Fruit fly (Drosophila melanogaster) whole organism, embryonic: Measurements from ENCODE around the gene kek2.

Experiments used
- CG10321 ChIP-seq: fragments of 200-800 bp; sonication (Bioruptor generic); IDR thresholded peaks from 2 replicates; pipeline ENCODE4 v1.3.6; 2022; ENCODE audit warnings: missing biosample characterization, missing genetic modification characterization
- CG10959 ChIP-seq: fragments of 200-800 bp; sonication (Bioruptor generic); IDR thresholded peaks from 2 replicates; pipeline ENCODE4 v1.3.6; 2022; ENCODE audit warnings: missing biosample characterization, missing genetic modification characterization
- CG12219 ChIP-seq: fragments of 200-800 bp; sonication (Bioruptor generic); optimal IDR thresholded peaks from 3 replicates; lab custom pipeline; 2018; ENCODE audit warnings: missing biosample characterization, mild to moderate bottlenecking, missing genetic modification characterization
- CG12659 ChIP-seq: fragments of 200-800 bp; sonication (Bioruptor generic); optimal IDR thresholded peaks from 3 replicates; lab custom pipeline; 2017; ENCODE audit warnings: mild to moderate bottlenecking, missing biosample characterization, missing genetic modification reagents, missing genetic modification characterization
- CG18476 ChIP-seq: fragments of 200-800 bp; sonication (Bioruptor generic); optimal IDR thresholded peaks from 2 replicates; lab custom pipeline; 2016; ENCODE audit warnings: missing biosample characterization, mild to moderate bottlenecking, missing genetic modification characterization
- CG18619 ChIP-seq: fragments of 200-800 bp; sonication (Bioruptor generic); optimal IDR thresholded peaks from 3 replicates; lab custom pipeline; 2017; ENCODE audit warnings: missing biosample characterization, mild to moderate bottlenecking, missing genetic modification characterization
- CG2889 ChIP-seq: fragments of 200-800 bp; sonication (Bioruptor generic); IDR thresholded peaks from 3 replicates; pipeline ENCODE4 v1.3.6; 2022; ENCODE audit warnings: missing biosample characterization, missing genetic modification characterization
- CG3995 ChIP-seq: fragments of 200-800 bp; sonication (Bioruptor generic); optimal IDR thresholded peaks from 3 replicates; lab custom pipeline; 2016; ENCODE audit warnings: missing biosample characterization, missing genetic modification characterization
- CG4328 ChIP-seq: fragments of 200-800 bp; sonication (Bioruptor generic); optimal IDR thresholded peaks from 3 replicates; lab custom pipeline; 2017; ENCODE audit warnings: missing biosample characterization, missing genetic modification reagents, missing genetic modification characterization
- CG4820 ChIP-seq: fragments of 200-800 bp; sonication (Bioruptor generic); optimal IDR thresholded peaks from 3 replicates; lab custom pipeline; 2016; ENCODE audit warnings: missing biosample characterization, missing genetic modification characterization
- D ChIP-seq, 2 experiments: fragments of 200-800 bp in 1 of 2; fragments of >200 bp in 1 of 2; sonication (Bioruptor generic) in 1 of 2; optimal IDR thresholded peaks; 2 replicates in 1 of 2; 3 replicates in 1 of 2; lab custom pipeline; 2017; ENCODE audit warnings: mild to moderate bottlenecking in 1 of 2, missing biosample characterization in 1 of 2, missing genetic modification characterization in 1 of 2, missing genetic modification reagents in 1 of 2
- Drgx ChIP-seq: fragments of 200-800 bp; sonication (Bioruptor generic); IDR thresholded peaks from 2 replicates; pipeline ENCODE4 v1.3.6; 2022; ENCODE audit warnings: missing biosample characterization, missing genetic modification characterization
- Fer3 ChIP-seq: fragments of 200-800 bp; sonication (Bioruptor generic); optimal IDR thresholded peaks from 2 replicates; lab custom pipeline; 2018; ENCODE audit warnings: missing biosample characterization, mild to moderate bottlenecking, missing genetic modification characterization, moderate library complexity
- H2.0 ChIP-seq: fragments of 200-800 bp; sonication (Bioruptor generic); IDR thresholded peaks from 2 replicates; pipeline ENCODE4 v1.3.6; 2022; ENCODE audit warnings: missing biosample characterization, missing genetic modification characterization
- HHEX ChIP-seq: fragments of 200-800 bp; sonication (Bioruptor generic); optimal IDR thresholded peaks from 3 replicates; lab custom pipeline; 2017; ENCODE audit warnings: missing biosample characterization, mild to moderate bottlenecking, missing genetic modification characterization, missing genetic modification reagents
- Hr3 ChIP-seq: fragments of 200-800 bp; sonication (Bioruptor generic); optimal IDR thresholded peaks from 3 replicates; lab custom pipeline; 2016; ENCODE audit warnings: missing biosample characterization, missing genetic modification characterization
- Hr39 ChIP-seq: fragments of >200 bp; optimal IDR thresholded peaks from 2 replicates; lab custom pipeline; 2017
- NFAT ChIP-seq: fragments of 200-800 bp; sonication (Bioruptor generic); IDR thresholded peaks from 2 replicates; pipeline ENCODE4 v1.3.6; 2022; ENCODE audit warnings: missing biosample characterization, missing genetic modification characterization
- Nf-YC ChIP-seq: fragments of 200-800 bp; optimal IDR thresholded peaks from 3 replicates; lab custom pipeline; 2019; ENCODE audit warnings: missing biosample characterization, mild to moderate bottlenecking, missing genetic modification characterization, moderate library complexity
- Opbp ChIP-seq: fragments of 200-800 bp; sonication (Bioruptor generic); IDR thresholded peaks from 3 replicates; pipeline ENCODE4 v1.3.6; 2022; ENCODE audit warnings: missing biosample characterization, missing genetic modification characterization; ENCODE audit not compliant: partially characterized antibody
- Ptx1 ChIP-seq: fragments of 200-800 bp; sonication (Bioruptor generic); IDR thresholded peaks from 2 replicates; pipeline ENCODE4 v1.3.6; 2022; ENCODE audit warnings: missing biosample characterization, missing genetic modification characterization
- Six4 ChIP-seq: fragments of 200-800 bp; sonication (Bioruptor generic); optimal IDR thresholded peaks from 2 replicates; lab custom pipeline; 2016; ENCODE audit warnings: missing biosample characterization, missing genetic modification characterization
- Spps ChIP-seq: fragments of 200-800 bp; sonication (Bioruptor generic); optimal IDR thresholded peaks from 2 replicates; lab custom pipeline; 2018; ENCODE audit warnings: missing biosample characterization, mild to moderate bottlenecking, missing genetic modification characterization
- TFAM ChIP-seq: fragments of 200-800 bp; sonication (Bioruptor generic); optimal IDR thresholded peaks from 2 replicates; lab custom pipeline; 2017; ENCODE audit warnings: missing biosample characterization, missing genetic modification characterization, inconsistent platforms
- YL-1 ChIP-seq: fragments of 200-800 bp; sonication (Bioruptor generic); optimal IDR thresholded peaks from 3 replicates; lab custom pipeline; 2017; ENCODE audit warnings: missing biosample characterization, mild to moderate bottlenecking, missing genetic modification characterization
- da ChIP-seq: fragments of 200-800 bp; sonication (Bioruptor generic); optimal IDR thresholded peaks from 2 replicates; lab custom pipeline; 2016; ENCODE audit warnings: missing biosample characterization, missing genetic modification characterization
- dmrt11E ChIP-seq: fragments of 200-800 bp; sonication (Bioruptor generic); optimal IDR thresholded peaks from 3 replicates; lab custom pipeline; 2018; ENCODE audit warnings: missing biosample characterization, mild to moderate bottlenecking, missing genetic modification characterization, moderate library complexity
- dysf ChIP-seq: fragments of 200-800 bp; sonication (Bioruptor generic); IDR thresholded peaks from 3 replicates; pipeline ENCODE4 v1.3.6; 2022; ENCODE audit warnings: missing biosample characterization, missing genetic modification characterization
- en ChIP-seq: fragments of 200-800 bp; sonication (Bioruptor generic); optimal IDR thresholded peaks from 2 replicates; lab custom pipeline; 2016; ENCODE audit warnings: missing biosample characterization, missing genetic modification characterization
- fru ChIP-seq: fragments of >200 bp; optimal IDR thresholded peaks from 2 replicates; lab custom pipeline; 2017
- gem ChIP-seq: fragments of 200-800 bp; sonication (Bioruptor generic); optimal IDR thresholded peaks from 2 replicates; lab custom pipeline; 2019; ENCODE audit warnings: missing biosample characterization, mild to moderate bottlenecking, missing genetic modification characterization, moderate library complexity
- gfzf ChIP-seq: fragments of 200-800 bp; sonication (Bioruptor generic); optimal IDR thresholded peaks from 2 replicates; lab custom pipeline; 2016; ENCODE audit warnings: missing biosample characterization, mild to moderate bottlenecking, missing genetic modification characterization, moderate library complexity
- gt ChIP-seq: fragments of 200-800 bp; sonication (Bioruptor generic); IDR thresholded peaks from 2 replicates; pipeline ENCODE4 v1.3.6; 2022; ENCODE audit warnings: missing biosample characterization, missing genetic modification characterization
- her ChIP-seq: fragments of 200-800 bp; sonication (Bioruptor generic); optimal IDR thresholded peaks from 2 replicates; lab custom pipeline; 2016; ENCODE audit warnings: missing biosample characterization, missing genetic modification characterization
- inv ChIP-seq: fragments of 200-800 bp; sonication (Bioruptor generic); IDR thresholded peaks from 2 replicates; pipeline ENCODE4 v1.3.6; 2022; ENCODE audit warnings: missing biosample characterization, missing genetic modification characterization; ENCODE audit not compliant: partially characterized antibody
- klu ChIP-seq: fragments of 200-800 bp; sonication (Bioruptor generic); IDR thresholded peaks from 2 replicates; pipeline ENCODE4 v1.3.6; 2022; ENCODE audit warnings: missing biosample characterization, missing genetic modification characterization
- p53 ChIP-seq: fragments of 200-800 bp; sonication (Bioruptor generic); optimal IDR thresholded peaks from 2 replicates; lab custom pipeline; 2016; ENCODE audit warnings: missing biosample characterization, missing genetic modification characterization
- pros ChIP-seq: fragments of 200-800 bp; sonication (Bioruptor generic); optimal IDR thresholded peaks from 3 replicates; lab custom pipeline; 2019; ENCODE audit warnings: missing biosample characterization, mild to moderate bottlenecking, missing genetic modification characterization, moderate library complexity
- ro ChIP-seq: fragments of 200-800 bp; sonication (Bioruptor generic); IDR thresholded peaks from 2 replicates; pipeline ENCODE4 v1.3.6; 2022; ENCODE audit warnings: missing biosample characterization, missing genetic modification characterization
- salm ChIP-seq: fragments of 200-800 bp; sonication (Bioruptor generic); optimal IDR thresholded peaks from 2 replicates; lab custom pipeline; 2018; ENCODE audit warnings: missing biosample characterization, mild to moderate bottlenecking, missing genetic modification characterization
- sc ChIP-seq, 3 experiments: fragments of >200 bp in 2 of 3; fragments of 200-800 bp in 1 of 3; sonication (Bioruptor generic) in 1 of 3; optimal IDR thresholded peaks; 2 replicates in 2 of 3; 3 replicates in 1 of 3; lab custom pipeline; 2017; ENCODE audit warnings: mild to moderate bottlenecking in 1 of 3, missing biosample characterization in 1 of 3, missing genetic modification characterization in 1 of 3, missing genetic modification reagents in 1 of 3
- so ChIP-seq: fragments of 200-800 bp; sonication (Bioruptor generic); IDR thresholded peaks from 3 replicates; pipeline ENCODE4 v1.3.6; 2022; ENCODE audit warnings: missing biosample characterization, missing genetic modification characterization
- sob ChIP-seq: fragments of 200-800 bp; sonication (Bioruptor generic); IDR thresholded peaks from 2 replicates; pipeline ENCODE4 v1.3.6; 2022; ENCODE audit warnings: missing biosample characterization, missing genetic modification characterization
- sr ChIP-seq: fragments of 200-800 bp; sonication (Bioruptor generic); IDR thresholded peaks from 3 replicates; pipeline ENCODE4 v1.3.6; 2022; ENCODE audit warnings: missing biosample characterization, missing genetic modification characterization
- tio ChIP-seq: fragments of 200-800 bp; sonication (Bioruptor generic); optimal IDR thresholded peaks from 2 replicates; lab custom pipeline; 2017; ENCODE audit warnings: missing biosample characterization, missing genetic modification characterization, inconsistent platforms
- tna ChIP-seq: fragments of 200-800 bp; sonication (Bioruptor generic); IDR thresholded peaks from 2 replicates; pipeline ENCODE4 v1.3.6; 2022; ENCODE audit warnings: missing biosample characterization, missing genetic modification characterization; ENCODE audit not compliant: partially characterized antibody
- twi ChIP-seq: fragments of 200-800 bp; optimal IDR thresholded peaks from 2 replicates; lab custom pipeline; 2019; ENCODE audit warnings: missing biosample characterization, mild to moderate bottlenecking, missing genetic modification characterization, moderate library complexity
- vnd ChIP-seq: fragments of 200-800 bp; sonication (Bioruptor generic); IDR thresholded peaks from 3 replicates; pipeline ENCODE4 v1.3.6; 2022; ENCODE audit warnings: missing biosample characterization, missing genetic modification characterization; ENCODE audit not compliant: partially characterized antibody

Gene kek2

DNA sequence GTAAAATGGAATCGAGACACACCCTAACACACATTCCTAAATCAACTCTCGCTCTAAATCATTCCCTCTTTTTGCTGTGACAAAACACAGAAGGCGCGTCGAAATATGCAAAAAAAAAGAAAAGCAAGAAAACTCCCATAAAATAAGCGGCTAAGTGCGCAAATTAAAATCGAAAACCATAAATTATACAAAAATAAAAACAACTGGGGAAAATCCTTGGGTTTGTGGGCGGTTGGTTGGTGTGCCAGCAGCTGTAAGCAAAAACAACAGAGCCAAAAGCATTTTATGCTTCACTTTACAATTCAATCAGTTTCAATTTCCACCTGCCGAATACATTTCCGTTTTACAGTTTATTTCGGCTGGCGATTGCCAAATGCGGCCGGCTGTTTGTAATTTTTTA is 45.9 kb upstream of the kek2 start, which contains the start of gene CG43438:
Gene CG43438 (plus strand): TSS at position 301 of the 400 bp plus-strand sequence.
- TF ChIP-seq CG12659 (GFP tag; lab: Kevin White, UChicago) (no peak), H2.0 (GFP tag; lab: Robert Waterston, UW) (no peak), dmrt11E (no peak), sob (no peak), CG3995 (GFP tag; lab: Kevin White, UChicago) (no peak), CG18476 (GFP tag; lab: Kevin White, UChicago) (no peak), salm (tag; lab: Kevin White, UChicago) (no peak), p53 (GFP tag; lab: Kevin White, UChicago) (no peak), dysf (GFP tag; lab: Robert Waterston, UW) (no peak)

DNA sequence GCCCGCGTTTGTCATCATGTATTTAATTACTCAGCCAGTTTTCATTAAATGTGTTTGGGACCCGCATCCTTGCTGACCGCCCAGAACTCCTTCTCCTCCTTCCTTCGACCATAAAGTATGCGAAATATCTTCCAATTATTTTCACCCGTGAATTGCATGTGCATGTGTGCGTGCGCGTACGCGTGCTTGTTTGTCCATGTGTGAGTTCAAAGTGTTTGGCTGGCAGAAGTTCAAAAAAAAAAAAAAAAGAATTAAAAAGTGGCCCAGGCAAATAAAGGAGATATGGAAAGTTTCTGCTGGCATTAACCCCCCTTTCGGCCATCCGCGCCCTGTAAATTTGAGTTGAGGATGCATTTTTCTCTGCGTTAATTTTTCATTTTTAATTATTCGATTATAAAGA is 27.9 kb upstream of the kek2 start:
- TF ChIP-seq CG4820 (GFP tag; lab: Kevin White, UChicago) (no peak), Ptx1 (GFP tag; lab: Robert Waterston, UW) (no peak), Hr39 (peak; percentile 91), so (GFP tag; lab: Robert Waterston, UW) (no peak), twi (no peak), her (GFP tag; lab: Kevin White, UChicago) (no peak), Opbp (GFP tag; lab: Robert Waterston, UW) (no peak), sob (no peak)

DNA sequence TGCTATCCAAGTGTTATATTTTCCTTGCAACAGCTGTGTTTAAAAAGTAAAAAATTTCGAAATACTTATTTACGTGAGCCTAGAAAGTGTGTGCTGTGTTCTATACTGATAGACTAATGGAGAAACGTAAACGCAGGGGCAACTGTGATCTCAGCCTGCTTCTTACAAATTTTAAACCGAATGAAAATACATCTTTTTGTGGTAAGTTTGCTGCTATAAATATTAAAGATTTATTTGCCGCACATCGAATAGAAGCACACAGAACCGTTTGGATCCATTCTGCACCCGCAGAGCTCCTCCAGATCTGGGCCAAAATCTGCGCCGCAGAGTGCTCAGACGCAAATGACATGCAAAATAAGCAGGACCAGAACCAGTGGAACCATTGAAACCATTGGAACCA is 5.0 kb downstream of the kek2 start, which contains the start of gene Mst33A:
Gene Mst33A (minus strand): TSS at position 101 of the 400 bp plus-strand sequence.
- TF ChIP-seq Nf-YC (tag; lab: Kevin White, UChicago) (no peak), Hr3 (GFP tag; lab: Kevin White, UChicago) (no peak), fru (lab: Kevin White, UChicago) (no peak), D (optimal IDR thresholded peaks at IDR 0.05; lab: Kevin White, UChicago) (no peak), D (GFP tag; optimal IDR thresholded peaks at IDR 0.05; lab: Kevin White, UChicago) (no peak), CG4328 (GFP tag; lab: Kevin White, UChicago) (no peak), pros (GFP tag; lab: Kevin White, UChicago) (no peak), Fer3 (tag; lab: Kevin White, UChicago) (no peak), Drgx (GFP tag; lab: Robert Waterston, UW) (no peak), Spps (tag; lab: Kevin White, UChicago) (no peak), gem (no peak), vnd (GFP tag; lab: Robert Waterston, UW) (no peak), Six4 (GFP tag; lab: Kevin White, UChicago) (no peak), en (GFP tag; lab: Kevin White, UChicago) (no peak), CG2889 (no peak), da (GFP tag; lab: Kevin White, UChicago) (no peak), klu (GFP tag; lab: Robert Waterston, UW) (no peak), gfzf (no peak)

DNA sequence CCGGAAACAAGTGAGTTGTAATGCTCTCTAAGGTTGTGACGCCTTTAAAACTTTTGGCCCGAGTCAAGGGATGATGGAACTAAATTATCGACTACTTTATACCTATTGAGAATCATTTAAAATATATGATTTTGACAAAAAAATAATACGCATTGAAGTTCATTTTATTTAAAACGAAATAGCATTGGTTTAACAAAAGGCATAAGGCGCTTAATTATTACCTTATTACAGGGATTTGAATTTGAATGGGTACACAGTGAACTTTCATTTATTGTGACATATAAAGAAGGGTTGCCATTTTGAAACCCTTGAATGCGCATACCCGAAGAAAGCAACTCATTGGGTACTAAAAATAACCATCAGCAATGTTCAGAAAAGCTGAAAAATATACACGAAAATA is 7.3 kb downstream of the kek2 start:
- TF ChIP-seq inv (GFP tag; lab: Robert Waterston, UW) (no peak), Drgx (GFP tag; lab: Robert Waterston, UW) (no peak), CG18619 (peak; percentile 9), CG10959 (GFP tag; lab: Robert Waterston, UW) (no peak), NFAT (no peak), CG12219 (GFP tag; lab: Kevin White, UChicago) (no peak), tna (GFP tag; lab: Robert Waterston, UW) (no peak), gt (no peak), sr (GFP tag; lab: Robert Waterston, UW) (no peak), tio (peak; percentile 2), sc (optimal IDR thresholded peaks at IDR 0.05; lab: Kevin White, UChicago) (no peak), sc (GFP tag; optimal IDR thresholded peaks at IDR 0.05; lab: Kevin White, UChicago) (no peak), ro (GFP tag; lab: Robert Waterston, UW) (no peak), HHEX (GFP tag; lab: Kevin White, UChicago) (no peak), YL-1 (GFP tag; lab: Kevin White, UChicago) (no peak), TFAM (GFP tag; lab: Kevin White, UChicago) (no peak), CG10321 (no peak)
